Worm (Caenorhabditis elegans) whole organism, L3 larva: Measurements from ENCODE around the gene chil-7.

ENCODE experiments used
- ama-1 ChIP-seq: fragments of 150-350 bp; optimal IDR thresholded peaks from 2 replicates; lab custom pipeline; 2018
- elt-1 ChIP-seq: fragments of 150-350 bp; optimal IDR thresholded peaks from 2 replicates; lab custom pipeline; 2014; ENCODE audit warnings: missing biosample characterization, missing genetic modification characterization
- eor-1 ChIP-seq, 2 experiments: fragments of 150-350 bp; optimal IDR thresholded peaks; 2 replicates each; lab custom pipeline; 2014 to 2018; ENCODE audit warnings: missing biosample characterization in 2 of 2, missing genetic modification characterization in 2 of 2
- fkh-10 ChIP-seq: sonication (generic microtip); optimal IDR thresholded peaks from 2 replicates; lab custom pipeline; 2017; ENCODE audit warnings: missing biosample characterization, missing genetic modification reagents, missing genetic modification characterization
- fos-1 ChIP-seq: fragments of 150-350 bp; optimal IDR thresholded peaks from 2 replicates; lab custom pipeline; 2014; ENCODE audit warnings: missing biosample characterization, missing genetic modification characterization
- lin-15B ChIP-seq: fragments of 150-350 bp; optimal IDR thresholded peaks from 2 replicates; lab custom pipeline; 2014; ENCODE audit warnings: missing biosample characterization, missing genetic modification characterization
- nfya-1 ChIP-seq: sonication (generic microtip); optimal IDR thresholded peaks from 2 replicates; lab custom pipeline; 2017; ENCODE audit warnings: missing genetic modification characterization, mild to moderate bottlenecking, missing compliant biosample characterization, antibody characterized with exemption, moderate library complexity; ENCODE audit not compliant: insufficient read depth
- nhr-237 ChIP-seq: fragments of 150-350 bp; optimal IDR thresholded peaks from 2 replicates; lab custom pipeline; 2014; ENCODE audit warnings: missing biosample characterization, missing genetic modification characterization
- nhr-28 ChIP-seq: fragments of 150-350 bp; optimal IDR thresholded peaks from 2 replicates; lab custom pipeline; 2014; ENCODE audit warnings: missing biosample characterization, missing genetic modification characterization
- nhr-76 ChIP-seq: fragments of 150-350 bp; sonication (generic microtip); optimal IDR thresholded peaks from 5 replicates; lab custom pipeline; 2014; ENCODE audit warnings: missing biosample characterization, missing genetic modification characterization
- pha-4 ChIP-seq: fragments of 150-350 bp; optimal IDR thresholded peaks from 2 replicates; lab custom pipeline; 2014; ENCODE audit warnings: missing biosample characterization, missing genetic modification reagents, missing genetic modification characterization
- sea-2 ChIP-seq: fragments of 150-350 bp; sonication (generic microtip); optimal IDR thresholded peaks from 4 replicates; lab custom pipeline; 2014; ENCODE audit warnings: missing biosample characterization, missing genetic modification reagents, missing genetic modification characterization
- skn-1 ChIP-seq: fragments of 150-350 bp; optimal IDR thresholded peaks from 2 replicates; lab custom pipeline; 2014; ENCODE audit warnings: missing biosample characterization, missing genetic modification characterization
- zag-1 ChIP-seq: fragments of 150-350 bp; optimal IDR thresholded peaks from 2 replicates; lab custom pipeline; 2014; ENCODE audit warnings: missing biosample characterization, missing genetic modification characterization

- TF ChIP-seq nfya-1 (tag; lab: Kevin White, UChicago) (no peak), nhr-237 (tag; lab: Kevin White, UChicago) (no peak), elt-1 (tag; lab: Kevin White, UChicago) (no peak), pha-4 (no peak), fos-1 (tag; lab: Kevin White, UChicago) (no peak), skn-1 (tag; lab: Kevin White, UChicago) (no peak), ama-1 (lab: Kevin White, UChicago) (no peak), sea-2 (no peak), lin-15B (tag; lab: Kevin White, UChicago) (no peak), nhr-76 (tag; lab: Kevin White, UChicago) (no peak), zag-1 (no peak), eor-1 (tag; optimal IDR thresholded peaks at IDR 0.05; lab: Kevin White, UChicago) (no peak), fkh-10 (no peak), nhr-28 (tag; lab: Kevin White, UChicago) (no peak)
Observed at ce11 chrII:9916177-9916576, 45.2 kb upstream of the chil-7 start, which contains the start of gene F26C11.4.
